Fruit fly (Drosophila melanogaster) whole organism, embryonic: ENCODE measurements around the gene Grip91.

Source experiments
- CG10209 ChIP-seq: fragments of 200-800 bp; sonication (Bioruptor generic); optimal IDR thresholded peaks from 3 replicates; lab custom pipeline; 2017; ENCODE audit warnings: missing biosample characterization, mild to moderate bottlenecking, missing genetic modification characterization, missing genetic modification reagents
- CG10979 ChIP-seq: fragments of 200-800 bp; sonication (Bioruptor generic); optimal IDR thresholded peaks from 2 replicates; lab custom pipeline; 2018; ENCODE audit warnings: missing biosample characterization, mild to moderate bottlenecking, missing genetic modification characterization, moderate library complexity
- CG11504 ChIP-seq: fragments of 200-800 bp; sonication (Bioruptor generic); optimal IDR thresholded peaks from 3 replicates; lab custom pipeline; 2019; ENCODE audit warnings: missing biosample characterization, mild to moderate bottlenecking, missing genetic modification characterization, moderate library complexity
- CG1233 ChIP-seq: fragments of 200-800 bp; sonication (Bioruptor generic); optimal IDR thresholded peaks from 4 replicates; lab custom pipeline; 2018; ENCODE audit warnings: missing biosample characterization, mild to moderate bottlenecking, missing genetic modification characterization
- CG12391 ChIP-seq: fragments of 200-800 bp; sonication (Bioruptor generic); optimal IDR thresholded peaks from 3 replicates; lab custom pipeline; 2018; ENCODE audit warnings: missing biosample characterization, mild to moderate bottlenecking, missing genetic modification characterization, moderate library complexity
- CG12744 ChIP-seq: fragments of 200-800 bp; sonication (Bioruptor generic); optimal IDR thresholded peaks from 2 replicates; lab custom pipeline; 2016; ENCODE audit warnings: missing biosample characterization, missing genetic modification characterization
- CG13123 ChIP-seq: fragments of 200-800 bp; sonication (Bioruptor generic); optimal IDR thresholded peaks from 2 replicates; lab custom pipeline; 2016; ENCODE audit warnings: missing biosample characterization, missing genetic modification characterization
- CG13287 ChIP-seq: fragments of 200-800 bp; sonication (Bioruptor generic); IDR thresholded peaks from 2 replicates; pipeline ENCODE4 v1.3.6; 2022; ENCODE audit warnings: missing biosample characterization, missing genetic modification characterization; ENCODE audit not compliant: partially characterized antibody
- CG15514 ChIP-seq: fragments of 200-800 bp; sonication (Bioruptor generic); optimal IDR thresholded peaks from 3 replicates; lab custom pipeline; 2017; ENCODE audit warnings: missing biosample characterization, missing genetic modification characterization, mild to moderate bottlenecking, moderate library complexity, missing genetic modification reagents
- CG1603 ChIP-seq: fragments of 200-800 bp; sonication (Bioruptor generic); optimal IDR thresholded peaks from 2 replicates; lab custom pipeline; 2019; ENCODE audit warnings: missing biosample characterization, mild to moderate bottlenecking, missing genetic modification characterization, moderate library complexity
- CG17186 ChIP-seq: fragments of 200-800 bp; sonication (Bioruptor generic); optimal IDR thresholded peaks from 3 replicates; lab custom pipeline; 2017; ENCODE audit warnings: missing biosample characterization, missing genetic modification reagents, missing genetic modification characterization
- CG17359 ChIP-seq: fragments of 200-800 bp; sonication (Bioruptor generic); optimal IDR thresholded peaks from 3 replicates; lab custom pipeline; 2018; ENCODE audit warnings: missing biosample characterization, mild to moderate bottlenecking, missing genetic modification characterization, moderate library complexity
- CG17385 ChIP-seq: fragments of 200-800 bp; sonication (Bioruptor generic); optimal IDR thresholded peaks from 3 replicates; lab custom pipeline; 2018; ENCODE audit warnings: missing biosample characterization, mild to moderate bottlenecking, missing genetic modification characterization
- CG2116 ChIP-seq: fragments of 200-800 bp; sonication (Bioruptor generic); optimal IDR thresholded peaks from 3 replicates; lab custom pipeline; 2018; ENCODE audit warnings: missing biosample characterization, mild to moderate bottlenecking, missing genetic modification characterization
- CG2120 ChIP-seq: fragments of 200-800 bp; sonication (Bioruptor generic); optimal IDR thresholded peaks from 3 replicates; lab custom pipeline; 2016; ENCODE audit warnings: missing biosample characterization, missing genetic modification characterization
- CG6791 ChIP-seq: fragments of 200-800 bp; sonication (Bioruptor generic); IDR thresholded peaks from 3 replicates; pipeline ENCODE4 v1.3.6; 2022; ENCODE audit warnings: missing biosample characterization, missing genetic modification characterization; ENCODE audit not compliant: partially characterized antibody
- Camta ChIP-seq: fragments of 200-800 bp; sonication (Bioruptor generic); optimal IDR thresholded peaks from 2 replicates; lab custom pipeline; 2016; ENCODE audit warnings: missing biosample characterization, missing genetic modification characterization
- CoRest ChIP-seq: fragments of 200-800 bp; sonication (Bioruptor generic); optimal IDR thresholded peaks from 3 replicates; lab custom pipeline; 2018; ENCODE audit warnings: missing biosample characterization, mild to moderate bottlenecking, missing genetic modification characterization, moderate library complexity
- D19A ChIP-seq: fragments of 200-800 bp; optimal IDR thresholded peaks from 3 replicates; lab custom pipeline; 2019; ENCODE audit warnings: missing biosample characterization, mild to moderate bottlenecking, missing genetic modification characterization, moderate library complexity
- Dbx ChIP-seq: fragments of 200-800 bp; sonication (Bioruptor generic); IDR thresholded peaks from 3 replicates; pipeline ENCODE4 v1.3.6; 2022; ENCODE audit warnings: missing biosample characterization, missing genetic modification characterization
- Fer1 ChIP-seq: fragments of 200-800 bp; sonication (Bioruptor generic); optimal IDR thresholded peaks from 2 replicates; lab custom pipeline; 2017; ENCODE audit warnings: missing biosample characterization, mild to moderate bottlenecking, missing genetic modification characterization
- Fer3 ChIP-seq: fragments of 200-800 bp; sonication (Bioruptor generic); optimal IDR thresholded peaks from 2 replicates; lab custom pipeline; 2018; ENCODE audit warnings: missing biosample characterization, mild to moderate bottlenecking, missing genetic modification characterization, moderate library complexity
- Gug ChIP-seq: fragments of 200-800 bp; sonication (Bioruptor generic); IDR thresholded peaks from 4 replicates; pipeline ENCODE4 v1.3.6; 2022; ENCODE audit warnings: missing biosample characterization, missing genetic modification characterization
- HmgZ ChIP-seq: fragments of 200-800 bp; sonication (Bioruptor generic); optimal IDR thresholded peaks from 2 replicates; lab custom pipeline; 2018; ENCODE audit warnings: missing biosample characterization, mild to moderate bottlenecking, missing genetic modification characterization
- Lim3 ChIP-seq: fragments of 200-800 bp; sonication (Bioruptor generic); IDR thresholded peaks from 2 replicates; pipeline ENCODE4 v1.3.6; 2022; ENCODE audit warnings: missing biosample characterization, missing genetic modification characterization
- MESR4 ChIP-seq: fragments of 200-800 bp; sonication (Bioruptor generic); optimal IDR thresholded peaks from 2 replicates; lab custom pipeline; 2018; ENCODE audit warnings: missing biosample characterization, mild to moderate bottlenecking, missing genetic modification characterization, moderate library complexity
- Mad ChIP-seq: fragments of 200-800 bp; sonication (Bioruptor generic); optimal IDR thresholded peaks from 2 replicates; lab custom pipeline; 2016; ENCODE audit warnings: missing biosample characterization, missing genetic modification characterization
- NC2β ChIP-seq: fragments of 200-800 bp; sonication (Bioruptor generic); optimal IDR thresholded peaks from 2 replicates; lab custom pipeline; 2016; ENCODE audit warnings: missing biosample characterization, missing genetic modification characterization
- Pdp1 ChIP-seq, 2 experiments: fragments of 200-800 bp; sonication (Bioruptor generic); optimal IDR thresholded peaks; 3 replicates each; lab custom pipeline; 2016; ENCODE audit warnings: missing biosample characterization in 2 of 2, missing genetic modification characterization in 2 of 2, mild to moderate bottlenecking in 1 of 2, moderate library complexity in 1 of 2
- YL-1 ChIP-seq: fragments of 200-800 bp; sonication (Bioruptor generic); optimal IDR thresholded peaks from 3 replicates; lab custom pipeline; 2017; ENCODE audit warnings: missing biosample characterization, mild to moderate bottlenecking, missing genetic modification characterization
- bab2 ChIP-seq: fragments of 200-800 bp; sonication (Bioruptor generic); optimal IDR thresholded peaks from 2 replicates; lab custom pipeline; 2016; ENCODE audit warnings: missing biosample characterization, missing genetic modification characterization
- bbx ChIP-seq: fragments of 200-800 bp; sonication (Bioruptor generic); IDR thresholded peaks from 2 replicates; pipeline ENCODE4 v1.3.6; 2022; ENCODE audit warnings: missing biosample characterization, missing genetic modification characterization; ENCODE audit not compliant: partially characterized antibody
- bigmax ChIP-seq: fragments of 200-800 bp; sonication (Bioruptor generic); optimal IDR thresholded peaks from 2 replicates; lab custom pipeline; 2018; ENCODE audit warnings: missing biosample characterization, mild to moderate bottlenecking, missing genetic modification characterization
- bsh ChIP-seq, 2 experiments: fragments of 200-800 bp; sonication (Bioruptor generic); optimal IDR thresholded peaks; 2 replicates each; lab custom pipeline; 2017 to 2018; ENCODE audit warnings: mild to moderate bottlenecking in 2 of 2, missing biosample characterization in 2 of 2, missing genetic modification characterization in 2 of 2, moderate library complexity in 1 of 2
- crc ChIP-seq: fragments of 200-800 bp; sonication (Bioruptor generic); optimal IDR thresholded peaks from 2 replicates; lab custom pipeline; 2016; ENCODE audit warnings: missing biosample characterization, missing genetic modification characterization
- cwo ChIP-seq: fragments of 200-800 bp; sonication (Bioruptor generic); optimal IDR thresholded peaks from 3 replicates; lab custom pipeline; 2017; ENCODE audit warnings: missing biosample characterization, missing genetic modification characterization, mild to moderate bottlenecking, moderate library complexity, missing genetic modification reagents
- ftz-f1 ChIP-seq: fragments of 200-800 bp; sonication (Bioruptor generic); optimal IDR thresholded peaks from 2 replicates; lab custom pipeline; 2016; ENCODE audit warnings: missing biosample characterization, missing genetic modification characterization
- gcm2 ChIP-seq: fragments of 200-800 bp; sonication (Bioruptor generic); optimal IDR thresholded peaks from 2 replicates; lab custom pipeline; 2016; ENCODE audit warnings: missing biosample characterization, missing genetic modification characterization
- grn ChIP-seq: fragments of 200-800 bp; sonication (Bioruptor generic); optimal IDR thresholded peaks from 3 replicates; lab custom pipeline; 2017; ENCODE audit warnings: missing biosample characterization, missing genetic modification characterization
- her ChIP-seq: fragments of 200-800 bp; sonication (Bioruptor generic); optimal IDR thresholded peaks from 2 replicates; lab custom pipeline; 2016; ENCODE audit warnings: missing biosample characterization, missing genetic modification characterization
- nerfin-1 ChIP-seq: fragments of 200-800 bp; sonication (Bioruptor generic); optimal IDR thresholded peaks from 3 replicates; lab custom pipeline; 2019; ENCODE audit warnings: missing biosample characterization, mild to moderate bottlenecking, missing genetic modification characterization, moderate library complexity
- pb ChIP-seq: fragments of 200-800 bp; sonication (Bioruptor generic); optimal IDR thresholded peaks from 3 replicates; lab custom pipeline; 2016; ENCODE audit warnings: missing biosample characterization, missing genetic modification characterization
- run ChIP-seq: fragments of 200-800 bp; sonication (Bioruptor generic); optimal IDR thresholded peaks from 3 replicates; lab custom pipeline; 2018; ENCODE audit warnings: missing biosample characterization, mild to moderate bottlenecking, missing genetic modification characterization
- scrt ChIP-seq: fragments of 200-800 bp; sonication (Bioruptor generic); optimal IDR thresholded peaks from 2 replicates; lab custom pipeline; 2018; ENCODE audit warnings: missing biosample characterization, mild to moderate bottlenecking, missing genetic modification characterization, moderate library complexity
- sens ChIP-seq: fragments of 200-800 bp; sonication (Bioruptor generic); peaks from one replicate; lab custom pipeline; 2016; ENCODE audit warnings: missing biosample characterization, missing genetic modification characterization
- sr ChIP-seq: fragments of 200-800 bp; sonication (Bioruptor generic); IDR thresholded peaks from 3 replicates; pipeline ENCODE4 v1.3.6; 2022; ENCODE audit warnings: missing biosample characterization, missing genetic modification characterization
- toy ChIP-seq: fragments of 200-800 bp; sonication (Bioruptor generic); IDR thresholded peaks from 2 replicates; pipeline ENCODE4 v1.3.6; 2022; ENCODE audit warnings: missing biosample characterization, missing genetic modification characterization
- vvl ChIP-seq: fragments of 200-800 bp; sonication (Bioruptor generic); IDR thresholded peaks from 2 replicates; pipeline ENCODE4 v1.3.6; 2022; ENCODE audit warnings: missing biosample characterization, missing genetic modification characterization
- wek ChIP-seq: fragments of 200-800 bp; sonication (Bioruptor generic); optimal IDR thresholded peaks from 3 replicates; lab custom pipeline; 2018; ENCODE audit warnings: missing biosample characterization, mild to moderate bottlenecking, missing genetic modification characterization, moderate library complexity

Grip91 gene

dm6 chrX:13755152-13755557, 10.7 kb upstream of the Grip91 start, which contains the start of gene Pdcd4 (continued):
- peak; percentile 42 for TF ChIP-seq CoRest (tag; lab: Kevin White, UChicago)
- TF ChIP-seq CG2116 (GFP tag; lab: Kevin White, UChicago), result peak; percentile 36
- peak; percentile 17; the same call in 1 of the 2 replicates for TF ChIP-seq CG13287 (GFP tag; lab: Robert Waterston, UW)
- peak; percentile 10 for TF ChIP-seq pb (GFP tag; lab: Kevin White, UChicago)
- peak; percentile 18 for TF ChIP-seq CG2120 (GFP tag; lab: Kevin White, UChicago)
- TF ChIP-seq CG1233 (GFP tag; lab: Kevin White, UChicago), result no peak
- TF ChIP-seq her, result peak; percentile 26
- TF ChIP-seq sr (GFP tag; lab: Robert Waterston, UW), result 0 out of 3 replicates have a peak, but pooled peaks have one; percentile 9
- TF ChIP-seq CG10209, result peak; percentile 11
- TF ChIP-seq HmgZ (tag; lab: Kevin White, UChicago), result peak; percentile 4
- TF ChIP-seq crc, result peak; percentile 14
- peak; percentile 1 for TF ChIP-seq bigmax (GFP tag; lab: Kevin White, UChicago)
- TF ChIP-seq ftz-f1, result peak; percentile 3
- no peak for TF ChIP-seq gcm2 (GFP tag; lab: Kevin White, UChicago)
- peak; percentile 30 for TF ChIP-seq CG17385
- TF ChIP-seq NC2β (GFP tag; lab: Kevin White, UChicago), result peak; percentile 40
- TF ChIP-seq CG12391 (tag; lab: Kevin White, UChicago), result peak; percentile 6
- no peak for TF ChIP-seq run (tag; lab: Kevin White, UChicago)
- peak in 1 of 2 experiments; percentile 32 for TF ChIP-seq Pdp1 (GFP tag; optimal IDR thresholded peaks at IDR 0.05; lab: Kevin White, UChicago)
- TF ChIP-seq Mad (GFP tag; lab: Kevin White, UChicago), result peak; percentile 24
- TF ChIP-seq scrt (GFP tag; lab: Kevin White, UChicago), result peak; percentile 52
- peak; percentile 21 for TF ChIP-seq CG17186 (GFP tag; lab: Kevin White, UChicago)
- TF ChIP-seq Dbx (GFP tag; lab: Robert Waterston, UW), result 0 out of 3 replicates have a peak, but pooled peaks have one; percentile 20
- peak; percentile 12 for TF ChIP-seq MESR4 (GFP tag; lab: Kevin White, UChicago)
- TF ChIP-seq Fer3, result no peak
- peak; percentile 38 for TF ChIP-seq YL-1
- peak; percentile 26 for TF ChIP-seq CG12744 (GFP tag; lab: Kevin White, UChicago)
- TF ChIP-seq bab2 (GFP tag; lab: Kevin White, UChicago), result no peak
- peak; percentile 28 for TF ChIP-seq D19A
- peak; percentile 35 for TF ChIP-seq CG10979 (tag; lab: Kevin White, UChicago)
- peak; percentile 52; the same call in 1 of the 3 replicates for TF ChIP-seq CG6791 (GFP tag; lab: Robert Waterston, UW)
- no peak for TF ChIP-seq bsh (GFP tag; optimal IDR thresholded peaks at IDR 0.05; lab: Kevin White, UChicago)
- peak; percentile 24 for TF ChIP-seq wek (GFP tag; lab: Kevin White, UChicago)
- peak; percentile 18 for TF ChIP-seq Fer1 (GFP tag; lab: Kevin White, UChicago)
- TF ChIP-seq CG13123 (GFP tag; lab: Kevin White, UChicago), result no peak
- TF ChIP-seq CG11504 (tag; lab: Kevin White, UChicago), result peak; percentile 7
- peak; percentile 25 for TF ChIP-seq CG17359
- TF ChIP-seq CG1603 (tag; lab: Kevin White, UChicago), result peak; percentile 31
- no peak for TF ChIP-seq cwo
- TF ChIP-seq toy (GFP tag; lab: Robert Waterston, UW), result no peak
- TF ChIP-seq nerfin-1 (tag; lab: Kevin White, UChicago), result peak; percentile 22
- peak; percentile 66 for TF ChIP-seq CG15514 (GFP tag; lab: Kevin White, UChicago)
- TF ChIP-seq sens (GFP tag; lab: Kevin White, UChicago), result peak; percentile 87
- no peak for TF ChIP-seq grn (GFP tag; lab: Kevin White, UChicago)
- no peak for TF ChIP-seq Lim3
- TF ChIP-seq bbx (GFP tag; lab: Robert Waterston, UW), result peak; percentile 57; the same call in 1 of the 2 replicates
- no peak for TF ChIP-seq Camta
- TF ChIP-seq Gug (GFP tag; lab: Robert Waterston, UW), result 0 out of 4 replicates have a peak, but pooled peaks have one; percentile 26
- TF ChIP-seq vvl (GFP tag; lab: Robert Waterston, UW), result peak; percentile 26; the same call in 1 of the 2 replicates
